Fruit fly (Drosophila melanogaster) Kc167 (cell line): ENCODE measurements around the gene EMC5.

Source experiments
- Myc ChIP-seq: fragments of >200 bp; optimal IDR thresholded peaks from 2 replicates; lab custom pipeline; 2017; ENCODE audit warnings: missing external identifiers
- h ChIP-seq: fragments of >200 bp; optimal IDR thresholded peaks from 3 replicates; lab custom pipeline; 2018; ENCODE audit warnings: missing external identifiers
- insv ChIP-seq: fragments of >200 bp; optimal IDR thresholded peaks from 3 replicates; lab custom pipeline; 2018; ENCODE audit warnings: missing external identifiers
- psq ChIP-seq: fragments of >200 bp; optimal IDR thresholded peaks from 2 replicates; lab custom pipeline; 2017; ENCODE audit warnings: missing external identifiers
- ttk ChIP-seq: sonication (Bioruptor generic); optimal IDR thresholded peaks from 2 replicates; lab custom pipeline; 2017; ENCODE audit warnings: missing external identifiers

DNA sequence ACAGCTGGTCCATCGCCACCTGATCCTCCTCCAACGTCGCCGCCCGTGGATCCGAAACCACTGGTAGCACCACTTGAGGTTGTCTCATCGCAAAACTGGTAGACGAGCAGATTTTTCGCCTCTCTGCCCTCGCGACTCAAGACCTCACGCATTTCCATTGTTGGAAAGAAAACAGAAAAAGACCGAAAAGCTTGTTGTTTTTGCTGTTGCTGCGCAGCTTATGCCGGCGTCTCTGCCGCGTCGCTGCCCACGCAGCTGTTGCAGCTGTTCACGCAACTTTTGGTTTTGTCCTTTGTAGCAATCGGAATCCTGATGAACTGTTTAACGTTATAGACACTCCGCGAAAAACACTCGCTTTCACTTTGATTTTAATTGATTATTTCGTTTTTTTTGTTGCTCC lies 44.2 kb upstream of the EMC5 start:
- TF ChIP-seq insv (lab: Kevin White, UChicago) = no peak
- TF ChIP-seq psq = no peak
- no peak for TF ChIP-seq Myc (lab: Kevin White, UChicago)
- no peak for TF ChIP-seq ttk
- TF ChIP-seq h (lab: Kevin White, UChicago) = no peak
